Fruit fly (Drosophila melanogaster): Measurements from ENCODE around the gene TkR99D.

TkR99D gene

DNA sequence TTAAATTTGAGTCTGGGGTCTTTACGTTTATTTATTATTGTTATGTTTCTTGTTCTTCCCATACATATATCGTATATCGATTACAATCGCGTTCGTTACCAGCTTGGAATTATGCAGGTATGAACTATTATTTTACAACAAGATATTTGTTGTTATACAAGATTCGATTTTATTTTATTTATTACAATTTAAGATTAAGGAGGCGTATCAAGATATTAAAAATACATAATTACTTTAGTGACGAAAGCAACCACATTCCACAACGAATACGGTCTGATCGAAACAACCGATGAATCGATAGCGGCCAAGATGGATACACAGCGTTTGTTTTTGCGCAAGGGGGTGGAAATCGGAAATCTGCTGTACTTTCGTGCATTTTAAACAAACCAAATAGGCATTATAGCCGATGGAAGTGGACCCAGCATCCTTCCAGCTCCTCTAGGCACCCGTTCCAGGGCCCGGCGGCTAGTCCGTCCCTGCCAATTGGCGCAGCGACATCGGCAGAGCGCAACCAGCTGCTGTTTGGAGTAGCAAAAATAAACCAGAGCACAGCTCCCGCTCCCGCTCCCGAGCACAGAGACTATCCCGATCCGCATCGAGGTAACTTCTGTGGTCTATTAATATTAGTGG, 28.5 kb upstream of the TkR99D start, which contains the start of the genes CG15525 and CG11504 (continued):
- TF ChIP-seq Ssrp (tag; optimal IDR thresholded peaks at IDR 0.05) (peak; percentile 29), Jarid2 (GFP tag; optimal IDR thresholded peaks at IDR 0.05) (no peak), CG13775 (GFP tag; optimal IDR thresholded peaks at IDR 0.05) (peak; percentile 65), C15 (GFP tag; IDR thresholded peaks at IDR 0.05) (no peak), bigmax (GFP tag; optimal IDR thresholded peaks at IDR 0.05) (no peak), CG11504 (tag; optimal IDR thresholded peaks at IDR 0.05) (no peak), Trl (optimal IDR thresholded peaks at IDR 0.05) (no peak), Trl (GFP tag; optimal IDR thresholded peaks at IDR 0.05) (no peak), usp (GFP tag; optimal IDR thresholded peaks at IDR 0.05) (no peak), zf30C (GFP tag; optimal IDR thresholded peaks at IDR 0.05) (no peak), cg (GFP tag; optimal IDR thresholded peaks at IDR 0.05) (no peak), CG10209 (GFP tag; optimal IDR thresholded peaks at IDR 0.05) (no peak), CG3838 (GFP tag; optimal IDR thresholded peaks at IDR 0.05) (peak; percentile 40), grn (GFP tag; optimal IDR thresholded peaks at IDR 0.05) (no peak), Abd-B (GFP tag; optimal IDR thresholded peaks at IDR 0.05) (peak; percentile 86), Mes4 (GFP tag; optimal IDR thresholded peaks at IDR 0.05) (no peak), unpg (GFP tag; optimal IDR thresholded peaks at IDR 0.05) (no peak), CG7928 (GFP tag; optimal IDR thresholded peaks at IDR 0.05) (no peak), CG10462 (GFP tag; optimal IDR thresholded peaks at IDR 0.05) (no peak), Hand (GFP tag; optimal IDR thresholded peaks at IDR 0.05) (no peak), ERR (GFP tag; optimal IDR thresholded peaks at IDR 0.05) (peak; percentile 10), CG32767 (GFP tag; IDR thresholded peaks at IDR 0.05) (peak; percentile 92), CG3847 (GFP tag; IDR thresholded peaks at IDR 0.05) (peak; percentile 43), H15 (GFP tag; IDR thresholded peaks at IDR 0.05) (no peak), Bteb2 (GFP tag; optimal IDR thresholded peaks at IDR 0.05) (peak; percentile 33), Tbp (GFP tag; optimal IDR thresholded peaks at IDR 0.05) (no peak), trh (GFP tag; optimal IDR thresholded peaks at IDR 0.05) (no peak), Med (GFP tag) (peak; percentile 84), nerfin-1 (tag; optimal IDR thresholded peaks at IDR 0.05) (peak; percentile 46), onecut (GFP tag; IDR thresholded peaks at IDR 0.05) (peak; percentile 60), Hr78 (GFP tag; optimal IDR thresholded peaks at IDR 0.05) (no peak), CG15696 (tag; optimal IDR thresholded peaks at IDR 0.05) (no peak), lab (GFP tag; optimal IDR thresholded peaks at IDR 0.05) (no peak), CG17829 (tag; optimal IDR thresholded peaks at IDR 0.05) (peak; percentile 43), CG17802 (tag; optimal IDR thresholded peaks at IDR 0.05) (no peak), CG7745 (tag; optimal IDR thresholded peaks at IDR 0.05) (no peak), CG18764 (GFP tag; optimal IDR thresholded peaks at IDR 0.05) (peak; percentile 19), hb (GFP tag; IDR thresholded peaks at IDR 0.05; ENCODE audit: partially characterized antibody) (peak; percentile 90), sisA (GFP tag; IDR thresholded peaks at IDR 0.05) (peak; percentile 80), ap (GFP tag; IDR thresholded peaks at IDR 0.05) (peak; percentile 51), CG13123 (GFP tag; optimal IDR thresholded peaks at IDR 0.05) (peak; percentile 5), Dfd (GFP tag; optimal IDR thresholded peaks at IDR 0.05) (no peak), CG12236 (GFP tag; optimal IDR thresholded peaks at IDR 0.05) (no peak), otp (GFP tag; IDR thresholded peaks at IDR 0.05) (no peak), CG9727 (GFP tag; optimal IDR thresholded peaks at IDR 0.05) (peak; percentile 25), dati (GFP tag; IDR thresholded peaks at IDR 0.05) (no peak), Dek (tag; optimal IDR thresholded peaks at IDR 0.05) (peak; percentile 24), Mad (GFP tag; optimal IDR thresholded peaks at IDR 0.05) (peak; percentile 50), gro (GFP tag; optimal IDR thresholded peaks at IDR 0.05) (peak; percentile 53), ac (GFP tag; optimal IDR thresholded peaks at IDR 0.05) (no peak), knrl (GFP tag; IDR thresholded peaks at IDR 0.05; ENCODE audit: partially characterized antibody) (peak; percentile 92)
